Worm (Caenorhabditis elegans): Measurements from ENCODE around the gene sra-12.

DNA sequence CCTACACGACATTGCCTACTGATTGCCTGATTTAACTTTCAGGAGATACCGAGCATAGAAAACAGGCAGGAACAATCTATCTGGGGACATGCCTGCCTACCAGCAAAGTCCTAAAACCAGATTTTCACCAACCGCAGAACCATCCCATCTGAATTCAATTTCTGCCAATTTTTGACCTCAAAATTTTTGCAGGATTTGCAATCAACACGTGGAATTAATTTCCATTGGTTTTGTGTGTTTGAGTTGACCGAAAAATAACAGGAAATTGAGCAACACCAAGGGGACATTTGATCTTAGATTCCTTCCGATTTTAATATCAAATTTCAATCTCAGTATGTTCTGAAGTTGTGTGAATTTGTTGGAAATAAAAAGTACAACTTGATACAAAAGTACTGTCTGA is 5.3 kb downstream of the sra-12 start:
- TF ChIP-seq elt-2 (tag; optimal IDR thresholded peaks at IDR 0.05) (no peak), hlh-6 (tag; optimal IDR thresholded peaks at IDR 0.05) (no peak), ceh-48 (tag; optimal IDR thresholded peaks at IDR 0.05) (no peak), pha-4 (tag; optimal IDR thresholded peaks at IDR 0.05) (no peak)

Measured in whole organism, late embryonic.